ENCODE assay signal across 1 fruit fly cellular context in the genomic region with DNA sequence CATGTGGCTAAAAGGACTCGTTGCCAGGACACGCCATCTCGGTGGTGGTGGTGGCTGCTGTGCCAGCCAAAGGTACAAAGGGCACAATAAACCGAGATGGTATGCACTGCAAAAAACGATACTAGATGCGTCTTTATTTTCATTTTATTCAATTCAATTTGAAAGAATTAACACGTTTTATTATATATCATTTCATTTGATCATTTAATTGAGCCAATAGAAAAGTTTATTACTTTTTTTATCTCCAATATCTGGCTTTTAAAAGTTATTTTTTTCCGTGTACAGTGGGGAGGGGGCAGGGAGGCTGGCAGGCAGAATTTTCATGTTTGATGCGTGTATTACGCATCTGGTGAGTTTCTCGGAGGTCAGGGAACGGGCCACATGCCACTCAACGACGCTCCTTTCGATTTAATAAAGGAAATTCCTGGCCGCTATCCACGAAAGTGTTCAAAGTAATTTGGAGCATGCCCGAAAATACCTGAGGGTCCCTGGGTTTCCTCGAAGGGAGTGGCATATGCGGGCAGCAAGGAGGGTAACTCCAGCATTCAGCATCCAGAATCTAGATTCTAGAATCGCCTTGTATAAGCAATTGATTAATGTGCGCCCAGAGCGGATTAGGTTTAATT.
TF ChIP-seq lines count a peak whose summit lies in the region.

No protein-coding gene starts in this region.

TF ChIP-seq in whole organism, embryonic, 481 proteins besides CTCF, POLR2A, EP300 and RAD21 (continued from another document and continues in another):
- TF ChIP-seq ara (GFP tag; IDR thresholded peaks at IDR 0.05; lab: Robert Waterston, UW): peak; percentile 88
- TF ChIP-seq mirr (GFP tag; optimal IDR thresholded peaks at IDR 0.05; lab: Kevin White, UChicago): peak; percentile 50
- peak; percentile 12 for TF ChIP-seq CG9797 (GFP tag; optimal IDR thresholded peaks at IDR 0.05; lab: Kevin White, UChicago)
- peak; percentile 76; the same call in 2 of the 3 replicates for TF ChIP-seq Mrtf (GFP tag; IDR thresholded peaks at IDR 0.05; lab: Robert Waterston, UW)
- peak; percentile 91 for TF ChIP-seq croc (GFP tag; conservative IDR thresholded peaks at IDR 0.05; lab: Robert Waterston, UW)
- TF ChIP-seq CG3847 (GFP tag; IDR thresholded peaks at IDR 0.05; lab: Robert Waterston, UW): peak; percentile 77
- peak in 1 of 2 experiments; percentile 95 for TF ChIP-seq bsh (GFP tag; optimal IDR thresholded peaks at IDR 0.05; lab: Kevin White, UChicago)
- peak; percentile 8 for TF ChIP-seq CG4282 (GFP tag; optimal IDR thresholded peaks at IDR 0.05; lab: Kevin White, UChicago)
- peak; percentile 95 for TF ChIP-seq CG18262 (tag; optimal IDR thresholded peaks at IDR 0.05; lab: Kevin White, UChicago)
- peak; percentile 81 for TF ChIP-seq danr (GFP tag; IDR thresholded peaks at IDR 0.05; lab: Robert Waterston, UW)
- peak; percentile 43 for TF ChIP-seq shn (GFP tag; optimal IDR thresholded peaks at IDR 0.05; lab: Kevin White, UChicago)
- peak; percentile 65 for TF ChIP-seq Rx (GFP tag; IDR thresholded peaks at IDR 0.05; lab: Robert Waterston, UW)
- peak; percentile 92 for TF ChIP-seq phol (tag; optimal IDR thresholded peaks at IDR 0.05; lab: Kevin White, UChicago)
- TF ChIP-seq CG3838 (GFP tag; optimal IDR thresholded peaks at IDR 0.05; lab: Kevin White, UChicago): peak; percentile 66
- peak; percentile 47; the same call in 1 of the 2 replicates for TF ChIP-seq ro (GFP tag; IDR thresholded peaks at IDR 0.05; lab: Robert Waterston, UW)
- TF ChIP-seq CG3281 (GFP tag; optimal IDR thresholded peaks at IDR 0.05; lab: Kevin White, UChicago): peak; percentile 81
- peak; percentile 72 for TF ChIP-seq CG15011 (GFP tag; optimal IDR thresholded peaks at IDR 0.05; lab: Kevin White, UChicago)
- peak; percentile 89 for TF ChIP-seq Ssrp (tag; optimal IDR thresholded peaks at IDR 0.05; lab: Kevin White, UChicago)
- no peak for TF ChIP-seq CG4854 (GFP tag; optimal IDR thresholded peaks at IDR 0.05; lab: Kevin White, UChicago)
- TF ChIP-seq NK7.1 (GFP tag; optimal IDR thresholded peaks at IDR 0.05; lab: Kevin White, UChicago): peak; percentile 57
- TF ChIP-seq hkb (optimal IDR thresholded peaks at IDR 0.05; lab: Kevin White, UChicago): no peak
- peak; percentile 89 for TF ChIP-seq hkb (GFP tag; IDR thresholded peaks at IDR 0.05; lab: Robert Waterston, UW)
- TF ChIP-seq Doc3 (GFP tag; IDR thresholded peaks at IDR 0.05; lab: Robert Waterston, UW; ENCODE audit: partially characterized antibody): no peak
- peak; percentile 80 for TF ChIP-seq odd (GFP tag; optimal IDR thresholded peaks at IDR 0.05; lab: Kevin White, UChicago)
- no peak for TF ChIP-seq CG6791 (GFP tag; IDR thresholded peaks at IDR 0.05; lab: Robert Waterston, UW; ENCODE audit: partially characterized antibody)
- peak; percentile 54; the same call in 1 of the 2 replicates for TF ChIP-seq Oaz (GFP tag; IDR thresholded peaks at IDR 0.05; lab: Robert Waterston, UW)
- TF ChIP-seq Camta (GFP tag; optimal IDR thresholded peaks at IDR 0.05; lab: Kevin White, UChicago): peak; percentile 72
- TF ChIP-seq CG12744 (GFP tag; optimal IDR thresholded peaks at IDR 0.05; lab: Kevin White, UChicago): no peak
- TF ChIP-seq CG8290 (GFP tag; optimal IDR thresholded peaks at IDR 0.05; lab: Kevin White, UChicago): no peak
- TF ChIP-seq CG8290 (tag; optimal IDR thresholded peaks at IDR 0.05; lab: Kevin White, UChicago): peak in 1 of 2 experiments; percentile 28
- TF ChIP-seq CG16815 (GFP tag; optimal IDR thresholded peaks at IDR 0.05; lab: Kevin White, UChicago): peak; percentile 84
- TF ChIP-seq CG10431 (GFP tag; optimal IDR thresholded peaks at IDR 0.05; lab: Kevin White, UChicago): peak; percentile 82
- no peak for TF ChIP-seq CG17912 (GFP tag; optimal IDR thresholded peaks at IDR 0.05; lab: Kevin White, UChicago)
- TF ChIP-seq CG14667 (GFP tag; IDR thresholded peaks at IDR 0.05; lab: Robert Waterston, UW): peak; percentile 80
- peak; percentile 59 for TF ChIP-seq Bdp1 (GFP tag; optimal IDR thresholded peaks at IDR 0.05; lab: Kevin White, UChicago)
- TF ChIP-seq Elba2 (GFP tag; optimal IDR thresholded peaks at IDR 0.05; lab: Kevin White, UChicago): peak; percentile 24
- TF ChIP-seq zf30C (GFP tag; optimal IDR thresholded peaks at IDR 0.05; lab: Kevin White, UChicago): peak; percentile 91
- peak; percentile 60 for TF ChIP-seq repo (GFP tag; optimal IDR thresholded peaks at IDR 0.05; lab: Kevin White, UChicago)
- TF ChIP-seq run (tag; optimal IDR thresholded peaks at IDR 0.05; lab: Kevin White, UChicago): peak; percentile 74
- peak; percentile 95 for TF ChIP-seq dmrt11E (tag; optimal IDR thresholded peaks at IDR 0.05; lab: Kevin White, UChicago)
- peak; percentile 27; the same call in 1 of the 3 replicates for TF ChIP-seq Optix (GFP tag; IDR thresholded peaks at IDR 0.05; lab: Robert Waterston, UW)
- TF ChIP-seq CG30020 (tag; optimal IDR thresholded peaks at IDR 0.05; lab: Kevin White, UChicago): peak; percentile 68
- peak; percentile 48 for TF ChIP-seq jing (GFP tag; optimal IDR thresholded peaks at IDR 0.05; lab: Kevin White, UChicago)
- TF ChIP-seq Dll (GFP tag; IDR thresholded peaks at IDR 0.05; lab: Robert Waterston, UW; ENCODE audit: partially characterized antibody): no peak
- TF ChIP-seq CG4617 (GFP tag; optimal IDR thresholded peaks at IDR 0.05; lab: Kevin White, UChicago; ENCODE audit: borderline replicate concordance): no peak
- TF ChIP-seq lbe (GFP tag; optimal IDR thresholded peaks at IDR 0.05; lab: Kevin White, UChicago): no peak
- TF ChIP-seq Dref (GFP tag; IDR thresholded peaks at IDR 0.05; lab: Robert Waterston, UW): no peak
- peak; percentile 81 for TF ChIP-seq CG10147 (GFP tag; optimal IDR thresholded peaks at IDR 0.05; lab: Kevin White, UChicago)
- TF ChIP-seq Fer2 (tag; optimal IDR thresholded peaks at IDR 0.05; lab: Kevin White, UChicago): peak; percentile 88
- no peak for TF ChIP-seq ham (GFP tag; IDR thresholded peaks at IDR 0.05; lab: Robert Waterston, UW)
- TF ChIP-seq Atf6 (GFP tag; IDR thresholded peaks at IDR 0.05; lab: Robert Waterston, UW): peak; percentile 80
- peak; percentile 75 for TF ChIP-seq Nf-YB (GFP tag; optimal IDR thresholded peaks at IDR 0.05; lab: Kevin White, UChicago)
- TF ChIP-seq ssp (GFP tag; IDR thresholded peaks at IDR 0.05; lab: Robert Waterston, UW): peak; percentile 72
- peak; percentile 55 for TF ChIP-seq Dad (GFP tag; optimal IDR thresholded peaks at IDR 0.05; lab: Kevin White, UChicago)
- TF ChIP-seq Hr39 (optimal IDR thresholded peaks at IDR 0.05; lab: Kevin White, UChicago): no peak
- peak; percentile 88 for TF ChIP-seq CG13296 (GFP tag; optimal IDR thresholded peaks at IDR 0.05; lab: Kevin White, UChicago)
- TF ChIP-seq Dip3 (GFP tag; optimal IDR thresholded peaks at IDR 0.05; lab: Kevin White, UChicago): peak; percentile 21
- TF ChIP-seq CG10366 (GFP tag; IDR thresholded peaks at IDR 0.05; lab: Robert Waterston, UW): peak; percentile 64
- TF ChIP-seq CG12155 (GFP tag; optimal IDR thresholded peaks at IDR 0.05; lab: Kevin White, UChicago): peak; percentile 73
- TF ChIP-seq p53 (GFP tag; optimal IDR thresholded peaks at IDR 0.05; lab: Kevin White, UChicago): no peak
- no peak for TF ChIP-seq en (GFP tag; optimal IDR thresholded peaks at IDR 0.05; lab: Kevin White, UChicago)
- TF ChIP-seq esg (GFP tag; conservative IDR thresholded peaks at IDR 0.05; lab: Robert Waterston, UW): peak; percentile 72
- TF ChIP-seq ab (GFP tag; optimal IDR thresholded peaks at IDR 0.05; lab: Kevin White, UChicago): peak; percentile 56
- TF ChIP-seq HLH3B (GFP tag; IDR thresholded peaks at IDR 0.05; lab: Robert Waterston, UW): peak; percentile 83
- TF ChIP-seq CG17829 (tag; optimal IDR thresholded peaks at IDR 0.05; lab: Kevin White, UChicago): peak; percentile 94
- peak; percentile 82 for TF ChIP-seq CG13775 (GFP tag; optimal IDR thresholded peaks at IDR 0.05; lab: Kevin White, UChicago)
- TF ChIP-seq CG8359 (GFP tag; optimal IDR thresholded peaks at IDR 0.05; lab: Kevin White, UChicago; ENCODE audit: borderline replicate concordance): peak; percentile 73
- TF ChIP-seq E2f1 (GFP tag; IDR thresholded peaks at IDR 0.05; lab: Robert Waterston, UW): peak; percentile 79
- TF ChIP-seq CG12219 (GFP tag; optimal IDR thresholded peaks at IDR 0.05; lab: Kevin White, UChicago): peak; percentile 83
- TF ChIP-seq Oli (tag; optimal IDR thresholded peaks at IDR 0.05; lab: Kevin White, UChicago): peak; percentile 88
- no peak for TF ChIP-seq tna (GFP tag; IDR thresholded peaks at IDR 0.05; lab: Robert Waterston, UW; ENCODE audit: partially characterized antibody)
- peak; percentile 65 for TF ChIP-seq CG14050 (GFP tag; IDR thresholded peaks at IDR 0.05; lab: Robert Waterston, UW)
- peak; percentile 48; the same call in 1 of the 2 replicates for TF ChIP-seq wdn (GFP tag; IDR thresholded peaks at IDR 0.05; lab: Robert Waterston, UW)
- peak; percentile 66 for TF ChIP-seq CG12104 (GFP tag; optimal IDR thresholded peaks at IDR 0.05; lab: Kevin White, UChicago)
- peak; percentile 85 for TF ChIP-seq slou (GFP tag; optimal IDR thresholded peaks at IDR 0.05; lab: Kevin White, UChicago)
- TF ChIP-seq crc (GFP tag; optimal IDR thresholded peaks at IDR 0.05; lab: Kevin White, UChicago): peak; percentile 12
- peak; percentile 86 for TF ChIP-seq NC2β (GFP tag; optimal IDR thresholded peaks at IDR 0.05; lab: Kevin White, UChicago)
- peak; percentile 46 for TF ChIP-seq CG7745 (tag; optimal IDR thresholded peaks at IDR 0.05; lab: Kevin White, UChicago)
- peak; percentile 76 for TF ChIP-seq ewg (GFP tag; optimal IDR thresholded peaks at IDR 0.05; lab: Kevin White, UChicago)
- peak; percentile 66 for TF ChIP-seq NC2α (GFP tag; optimal IDR thresholded peaks at IDR 0.05; lab: Kevin White, UChicago)
- TF ChIP-seq lab (GFP tag; optimal IDR thresholded peaks at IDR 0.05; lab: Kevin White, UChicago): peak; percentile 94
- no peak for TF ChIP-seq BEAF-32 (GFP tag; optimal IDR thresholded peaks at IDR 0.05; lab: Kevin White, UChicago)
- no peak for TF ChIP-seq br (optimal IDR thresholded peaks at IDR 0.05; lab: Kevin White, UChicago)
- TF ChIP-seq Vsx1 (GFP tag; optimal IDR thresholded peaks at IDR 0.05; lab: Kevin White, UChicago): peak; percentile 75
- TF ChIP-seq Blimp-1 (GFP tag; optimal IDR thresholded peaks at IDR 0.05; lab: Kevin White, UChicago): peak; percentile 90
- peak; percentile 74 for TF ChIP-seq salm (tag; optimal IDR thresholded peaks at IDR 0.05; lab: Kevin White, UChicago)
- TF ChIP-seq CG13287 (GFP tag; IDR thresholded peaks at IDR 0.05; lab: Robert Waterston, UW; ENCODE audit: partially characterized antibody): no peak
- peak; percentile 67 for TF ChIP-seq HLH54F (GFP tag; optimal IDR thresholded peaks at IDR 0.05; lab: Kevin White, UChicago)
- peak; percentile 86 for TF ChIP-seq sqz (GFP tag; optimal IDR thresholded peaks at IDR 0.05; lab: Kevin White, UChicago)
- TF ChIP-seq dmrt99B (tag; optimal IDR thresholded peaks at IDR 0.05; lab: Kevin White, UChicago): peak; percentile 94
- TF ChIP-seq CG3995 (GFP tag; optimal IDR thresholded peaks at IDR 0.05; lab: Kevin White, UChicago): no peak
- TF ChIP-seq CG10979 (tag; optimal IDR thresholded peaks at IDR 0.05; lab: Kevin White, UChicago): peak; percentile 95
- TF ChIP-seq CG3407 (GFP tag; optimal IDR thresholded peaks at IDR 0.05; lab: Kevin White, UChicago): peak; percentile 81
- TF ChIP-seq CrebB (tag; optimal IDR thresholded peaks at IDR 0.05; lab: Kevin White, UChicago): peak; percentile 86
- peak; percentile 80 for TF ChIP-seq bab2 (GFP tag; optimal IDR thresholded peaks at IDR 0.05; lab: Kevin White, UChicago)
- TF ChIP-seq CG7786 (GFP tag; optimal IDR thresholded peaks at IDR 0.05; lab: Kevin White, UChicago): peak; percentile 64
- TF ChIP-seq Antp (GFP tag; optimal IDR thresholded peaks at IDR 0.05; lab: Kevin White, UChicago): peak; percentile 77
- TF ChIP-seq corto (GFP tag; optimal IDR thresholded peaks at IDR 0.05; lab: Kevin White, UChicago): peak; percentile 4
- peak; percentile 67 for TF ChIP-seq mam (GFP tag; optimal IDR thresholded peaks at IDR 0.05; lab: Kevin White, UChicago)
- TF ChIP-seq jumu (GFP tag; optimal IDR thresholded peaks at IDR 0.05; lab: Kevin White, UChicago): peak; percentile 72
- peak; percentile 83 for TF ChIP-seq cwo (GFP tag; optimal IDR thresholded peaks at IDR 0.05; lab: Kevin White, UChicago)
- TF ChIP-seq pum (GFP tag; optimal IDR thresholded peaks at IDR 0.05; lab: Kevin White, UChicago): peak; percentile 79
- TF ChIP-seq Pdp1 (GFP tag; optimal IDR thresholded peaks at IDR 0.05; lab: Kevin White, UChicago): peak in 1 of 2 experiments; percentile 70
- TF ChIP-seq CG8089 (GFP tag; optimal IDR thresholded peaks at IDR 0.05; lab: Kevin White, UChicago): peak; percentile 58
- peak; percentile 34 for TF ChIP-seq Ets97D (GFP tag; optimal IDR thresholded peaks at IDR 0.05; lab: Kevin White, UChicago)
- TF ChIP-seq nau (GFP tag; optimal IDR thresholded peaks at IDR 0.05; lab: Kevin White, UChicago): peak; percentile 68
- TF ChIP-seq fd96Cb (tag; optimal IDR thresholded peaks at IDR 0.05; lab: Kevin White, UChicago): peak; percentile 88
- TF ChIP-seq CG1529 (GFP tag; optimal IDR thresholded peaks at IDR 0.05; lab: Kevin White, UChicago): peak; percentile 79
- peak; percentile 56; the same call in 1 of the 2 replicates for TF ChIP-seq klu (GFP tag; IDR thresholded peaks at IDR 0.05; lab: Robert Waterston, UW)
- peak; percentile 86 for TF ChIP-seq Hr3 (GFP tag; optimal IDR thresholded peaks at IDR 0.05; lab: Kevin White, UChicago)
- TF ChIP-seq pnt (GFP tag; optimal IDR thresholded peaks at IDR 0.05; lab: Kevin White, UChicago): peak; percentile 85
- peak; percentile 70 for TF ChIP-seq CG11723 (GFP tag; optimal IDR thresholded peaks at IDR 0.05; lab: Kevin White, UChicago)
- TF ChIP-seq kni (GFP tag; optimal IDR thresholded peaks at IDR 0.05; lab: Kevin White, UChicago): peak; percentile 89
- peak; percentile 73 for TF ChIP-seq CG12236 (GFP tag; optimal IDR thresholded peaks at IDR 0.05; lab: Kevin White, UChicago)
- no peak for TF ChIP-seq Neu2 (GFP tag; optimal IDR thresholded peaks at IDR 0.05; lab: Kevin White, UChicago; ENCODE audit: borderline replicate concordance)
- TF ChIP-seq Ptx1 (GFP tag; IDR thresholded peaks at IDR 0.05; lab: Robert Waterston, UW): peak; percentile 83
- 0 out of 3 replicates have a peak, but pooled peaks have one; percentile 17 for TF ChIP-seq sr (GFP tag; IDR thresholded peaks at IDR 0.05; lab: Robert Waterston, UW)
- peak; percentile 65; the same call in 1 of the 2 replicates for TF ChIP-seq rib (GFP tag; IDR thresholded peaks at IDR 0.05; lab: Robert Waterston, UW)
- peak; percentile 71 for TF ChIP-seq Side (GFP tag; optimal IDR thresholded peaks at IDR 0.05; lab: Kevin White, UChicago)
- peak; percentile 94 for TF ChIP-seq CG13424 (tag; optimal IDR thresholded peaks at IDR 0.05; lab: Kevin White, UChicago)
- TF ChIP-seq disco-r (GFP tag; optimal IDR thresholded peaks at IDR 0.05; lab: Kevin White, UChicago): peak; percentile 45
